Fruit fly (Drosophila melanogaster) S2 (cell line): ENCODE results near the gene CG45101.

Source experiments
- CG8478 ChIP-seq: fragments of >200 bp; optimal IDR thresholded peaks from 2 replicates; lab custom pipeline; 2018
- CTCF ChIP-seq, 2 experiments: fragments of >200 bp; optimal IDR thresholded peaks; 2 replicates each; lab custom pipeline; 2018

The CG45101 gene

dm6 chr3L:11064689-11065088 is at the start of gene CG45101, which contains the start of the genes CG32075 and SuUR:
Gene CG45101, plus strand, starts transcription at chr3L:11064991.
Gene CG32075, minus strand, starts transcription at chr3L:11064941.
Gene SuUR, plus strand, starts transcription at chr3L:11064991.
- TF ChIP-seq CG8478 (lab: Kevin White, UChicago): no peak
- TF ChIP-seq CTCF (optimal IDR thresholded peaks at IDR 0.05; lab: Kevin White, UChicago): no peak

DNA sequence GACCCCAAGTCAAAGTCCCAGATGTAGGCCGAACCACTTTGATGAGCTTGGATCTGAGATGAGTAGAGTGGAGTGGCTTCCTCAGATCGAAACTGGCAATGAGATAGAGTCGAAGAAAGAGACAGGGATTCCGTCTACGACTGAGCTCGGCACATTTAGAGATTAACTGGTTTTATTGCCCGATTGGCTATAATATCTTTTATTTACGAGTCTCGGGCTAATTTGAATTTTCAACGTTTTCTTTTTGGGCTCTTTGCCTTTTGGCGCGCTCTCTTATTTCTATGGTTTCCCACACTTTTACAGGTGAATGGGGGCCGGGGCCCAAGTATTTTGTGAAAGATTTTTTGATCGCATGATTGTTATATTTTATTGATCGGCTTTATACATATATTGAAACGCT is 49.6 kb upstream of the CG45101 start:
- no peak for TF ChIP-seq CTCF (optimal IDR thresholded peaks at IDR 0.05; lab: Kevin White, UChicago)
- TF ChIP-seq CG8478 (lab: Kevin White, UChicago): no peak

- no peak for TF ChIP-seq CG8478 (lab: Kevin White, UChicago)
- TF ChIP-seq CTCF (optimal IDR thresholded peaks at IDR 0.05; lab: Kevin White, UChicago): no peak
Measured at dm6 chr3L:11020058-11020457, 44.7 kb upstream of the CG45101 start.

DNA sequence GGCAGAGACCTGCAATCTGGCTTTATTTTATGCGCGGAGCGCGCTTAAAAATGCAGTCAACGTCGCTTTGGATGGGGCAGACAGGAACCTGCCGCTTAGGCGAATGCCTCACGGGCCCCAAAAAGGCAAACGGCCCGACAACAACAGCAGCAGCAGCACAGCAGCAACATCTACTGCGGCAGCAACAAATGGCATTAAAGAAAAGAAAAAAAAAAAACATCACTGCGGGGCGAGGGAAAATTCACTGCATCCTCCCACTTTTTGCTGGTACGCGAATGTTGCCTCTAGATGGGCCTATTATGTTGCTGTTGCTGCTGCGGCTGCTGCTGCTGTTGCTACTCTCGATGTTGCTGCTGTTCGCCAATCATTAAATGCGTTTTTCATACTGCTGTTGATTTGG is 42.8 kb upstream of the CG45101 start:
- TF ChIP-seq CTCF (optimal IDR thresholded peaks at IDR 0.05; lab: Kevin White, UChicago): no peak
- no peak for TF ChIP-seq CG8478 (lab: Kevin White, UChicago)

DNA sequence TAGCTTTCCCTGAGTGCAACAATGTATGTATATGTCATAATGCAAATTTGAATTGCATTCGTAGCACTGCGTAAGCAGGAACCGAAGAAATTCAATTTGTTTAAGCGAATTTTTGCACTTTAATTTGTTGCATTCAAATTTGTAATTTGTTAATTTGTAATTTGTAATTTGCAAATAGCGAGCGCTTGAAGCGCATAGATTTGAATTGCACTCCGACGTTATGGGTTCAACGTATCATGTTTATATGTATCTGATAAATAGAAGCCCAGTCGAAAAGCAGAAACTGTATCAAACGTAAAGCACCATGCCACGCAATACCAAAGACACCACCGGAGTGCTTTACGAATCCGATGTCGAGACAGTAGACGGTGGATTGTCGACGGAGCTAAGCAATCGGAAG is 41.6 kb upstream of the CG45101 start, which contains the start of gene Fad2:
TSS of gene Fad2 (plus strand) at position 301 of the 400 bp plus-strand sequence.
- TF ChIP-seq CG8478 (lab: Kevin White, UChicago) (no peak), CTCF (optimal IDR thresholded peaks at IDR 0.05; lab: Kevin White, UChicago) (no peak)

dm6 chr3L:11025261-11025660 is 39.5 kb upstream of the CG45101 start, which contains the start of gene CG32079:
Gene CG32079, plus strand, starts transcription at chr3L:11025561.
- TF ChIP-seq CG8478 (lab: Kevin White, UChicago) (no peak), CTCF (optimal IDR thresholded peaks at IDR 0.05; lab: Kevin White, UChicago) (no peak)

DNA sequence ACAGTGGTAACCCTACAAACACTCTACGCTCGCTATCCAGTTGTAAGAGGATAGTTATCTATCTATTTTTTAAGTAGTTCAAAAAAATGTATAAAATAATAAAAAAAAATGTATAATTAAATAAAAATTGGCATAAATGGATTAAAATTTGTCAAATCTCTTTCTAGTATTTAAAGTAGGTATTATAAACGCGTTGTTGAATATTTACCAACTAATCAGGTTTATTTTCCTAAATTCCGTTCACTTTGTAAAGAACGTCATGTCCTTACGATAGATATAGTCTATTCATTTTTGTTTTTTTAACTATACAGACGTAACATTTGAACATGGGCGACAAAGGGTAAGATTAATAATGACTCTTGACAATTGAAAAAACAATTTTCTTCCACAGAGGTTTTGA is 37.5 kb upstream of the CG45101 start, which contains the start of gene CG32081:
TSS of gene CG32081 (plus strand) at position 301 of the 400 bp plus-strand sequence.
- no peak for TF ChIP-seq CTCF (optimal IDR thresholded peaks at IDR 0.05; lab: Kevin White, UChicago)
- no peak for TF ChIP-seq CG8478 (lab: Kevin White, UChicago)

dm6 chr3L:11031784-11032183 is 33.0 kb upstream of the CG45101 start:
- no peak for TF ChIP-seq CG8478 (lab: Kevin White, UChicago)
- no peak for TF ChIP-seq CTCF (optimal IDR thresholded peaks at IDR 0.05; lab: Kevin White, UChicago)

DNA sequence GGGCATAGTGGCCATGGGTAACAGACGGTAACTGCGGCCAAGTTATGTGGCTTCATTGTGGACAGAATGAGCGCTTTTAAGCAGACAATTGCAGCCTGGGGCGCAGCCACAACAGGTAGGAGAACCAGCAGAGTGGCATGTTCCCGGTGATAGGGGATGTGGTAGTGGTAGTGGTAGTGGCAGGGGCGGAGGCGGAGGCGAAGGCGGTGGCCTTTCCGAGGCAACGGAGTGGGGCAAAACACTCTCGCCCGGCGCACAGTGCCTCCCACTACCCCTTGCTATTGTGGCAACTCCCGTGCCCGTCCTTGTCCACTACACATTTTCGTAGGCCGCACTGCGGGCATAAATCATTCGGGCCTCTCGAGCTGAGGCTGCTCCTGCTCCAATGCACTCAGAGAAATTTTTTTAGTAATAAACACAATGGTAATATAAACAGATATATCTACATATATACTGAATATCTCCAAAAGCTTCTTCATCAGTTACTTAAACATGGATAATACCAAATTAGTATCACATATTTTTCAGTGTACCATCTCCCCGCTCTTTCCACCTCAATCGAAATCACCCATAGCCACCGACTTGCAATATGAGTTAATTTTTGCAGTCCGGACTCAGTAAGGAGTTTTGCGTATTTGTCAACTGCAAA is 31.3 kb upstream of the CG45101 start:
- TF ChIP-seq CTCF (optimal IDR thresholded peaks at IDR 0.05; lab: Kevin White, UChicago) (no peak), CG8478 (lab: Kevin White, UChicago) (no peak)

DNA sequence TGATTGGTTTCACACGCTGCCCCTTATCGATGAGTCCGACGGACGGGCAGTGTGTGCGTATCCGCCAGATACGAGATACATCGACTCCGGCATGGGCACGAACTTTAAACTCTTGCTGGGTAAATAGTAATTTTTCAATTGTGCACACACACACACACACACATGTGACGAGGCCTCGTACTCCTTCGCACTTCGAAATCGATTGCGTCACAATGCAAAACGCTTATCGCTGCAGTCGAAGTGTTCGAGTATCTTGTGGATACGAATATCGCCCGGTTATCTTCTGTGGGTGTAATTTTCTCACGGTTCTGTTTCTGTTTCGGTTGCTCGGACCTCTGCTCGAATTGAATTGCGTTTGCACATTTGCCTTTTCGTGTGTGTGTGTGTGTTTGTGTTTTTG is 29.8 kb upstream of the CG45101 start:
- TF ChIP-seq CTCF (optimal IDR thresholded peaks at IDR 0.05; lab: Kevin White, UChicago): no peak
- no peak for TF ChIP-seq CG8478 (lab: Kevin White, UChicago)

- no peak for TF ChIP-seq CG8478 (lab: Kevin White, UChicago)
- peak; percentile 88 to 91 for TF ChIP-seq CTCF (optimal IDR thresholded peaks at IDR 0.05; lab: Kevin White, UChicago)
Measured at dm6 chr3L:11041193-11041592, 23.6 kb upstream of the CG45101 start.

- TF ChIP-seq CTCF (optimal IDR thresholded peaks at IDR 0.05; lab: Kevin White, UChicago): no peak
- no peak for TF ChIP-seq CG8478 (lab: Kevin White, UChicago)
Measured at dm6 chr3L:11043650-11044049, 21.1 kb upstream of the CG45101 start.

dm6 chr3L:11045009-11045408 is 19.8 kb upstream of the CG45101 start:
- TF ChIP-seq CG8478 (lab: Kevin White, UChicago): no peak
- TF ChIP-seq CTCF (optimal IDR thresholded peaks at IDR 0.05; lab: Kevin White, UChicago): no peak

DNA sequence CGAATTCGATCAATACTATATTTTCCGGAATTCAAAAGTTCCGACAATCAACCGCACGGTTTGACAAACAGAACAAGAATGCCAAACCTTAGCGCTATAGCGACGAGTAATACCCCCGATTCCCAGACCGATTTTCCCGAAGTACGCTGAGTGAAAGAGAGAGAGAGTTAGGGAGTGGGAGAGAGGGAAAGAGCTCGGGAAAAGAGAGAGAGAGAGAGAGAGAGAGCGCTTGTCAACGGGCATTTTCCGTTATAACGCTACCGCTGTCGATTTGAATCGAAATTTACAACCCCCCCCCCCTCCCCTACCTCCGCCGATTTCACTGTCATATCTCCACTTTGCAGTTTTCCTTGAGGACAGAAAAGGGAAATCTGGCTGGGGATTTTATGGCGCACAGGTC is 18.2 kb upstream of the CG45101 start:
- TF ChIP-seq CTCF (optimal IDR thresholded peaks at IDR 0.05; lab: Kevin White, UChicago) (no peak), CG8478 (lab: Kevin White, UChicago) (no peak)

dm6 chr3L:11047877-11048276 is 16.9 kb upstream of the CG45101 start:
- TF ChIP-seq CG8478 (lab: Kevin White, UChicago) (no peak), CTCF (optimal IDR thresholded peaks at IDR 0.05; lab: Kevin White, UChicago) (peak; percentile 98 to 99)

- TF ChIP-seq CG8478 (lab: Kevin White, UChicago) (no peak), CTCF (optimal IDR thresholded peaks at IDR 0.05; lab: Kevin White, UChicago) (no peak)
Measured at dm6 chr3L:11049414-11049813, 15.4 kb upstream of the CG45101 start.
